Worm (Caenorhabditis elegans) whole organism, late embryonic: ENCODE measurements around the gene C49C8.1.

Source experiments
- Y22D7AL.16 ChIP-seq: sonication (generic microtip); optimal IDR thresholded peaks from 2 replicates; lab custom pipeline; 2016; ENCODE audit warnings: missing genetic modification characterization, missing compliant biosample characterization
- ama-1 ChIP-seq: fragments of 150-350 bp; optimal IDR thresholded peaks from 2 replicates; lab custom pipeline; 2014
- ceh-24 ChIP-seq: sonication (generic microtip); optimal IDR thresholded peaks from 2 replicates; lab custom pipeline; 2016; ENCODE audit warnings: mild to moderate bottlenecking, missing genetic modification characterization, missing compliant biosample characterization
- hlh-6 ChIP-seq: sonication (generic microtip); optimal IDR thresholded peaks from 2 replicates; lab custom pipeline; 2016; ENCODE audit warnings: missing genotype, missing genetic modification characterization, missing compliant biosample characterization
- pqm-1 ChIP-seq: sonication (generic microtip); optimal IDR thresholded peaks from 2 replicates; lab custom pipeline; 2016; ENCODE audit warnings: missing genetic modification characterization, missing compliant biosample characterization
- rnt-1 ChIP-seq: sonication (generic microtip); optimal IDR thresholded peaks from 2 replicates; lab custom pipeline; 2016; ENCODE audit warnings: missing genetic modification characterization, missing compliant biosample characterization
- sdc-2 ChIP-seq: sonication (generic microtip); optimal IDR thresholded peaks from 2 replicates; lab custom pipeline; 2016; ENCODE audit warnings: missing genotype, missing genetic modification characterization, missing compliant biosample characterization
- unc-55 ChIP-seq: sonication (generic microtip); optimal IDR thresholded peaks from 2 replicates; lab custom pipeline; 2017; ENCODE audit warnings: missing biosample characterization, missing genetic modification reagents, missing genetic modification characterization

ce11 chrIV:8625730-8626129, 28.6 kb upstream of the C49C8.1 start:
- TF ChIP-seq hlh-6 (tag; lab: Kevin White, UChicago), result no peak
- TF ChIP-seq Y22D7AL.16 (tag; lab: Kevin White, UChicago), result no peak
- no peak for TF ChIP-seq sdc-2
- no peak for TF ChIP-seq unc-55 (GFP tag; lab: Kevin White, UChicago)
- no peak for TF ChIP-seq ceh-24 (tag; lab: Kevin White, UChicago)
- TF ChIP-seq pqm-1 (tag; lab: Kevin White, UChicago), result no peak
- TF ChIP-seq ama-1, result no peak
- no peak for TF ChIP-seq rnt-1 (tag; lab: Kevin White, UChicago)
